Worm (Caenorhabditis elegans) whole organism, L1 larva: ENCODE data around the gene C25E10.5.

Experiments
- elt-2 ChIP-seq: sonication (generic microtip); optimal IDR thresholded peaks from 2 replicates; lab custom pipeline; 2016; ENCODE audit warnings: missing genetic modification characterization, mild to moderate bottlenecking, inconsistent platforms, missing compliant biosample characterization, missing genetic modification reagents
- nhr-11 ChIP-seq: fragments of 150-350 bp; optimal IDR thresholded peaks from 2 replicates; lab custom pipeline; 2014; ENCODE audit warnings: missing biosample characterization, missing genetic modification characterization
- pqm-1 ChIP-seq: sonication (generic microtip); optimal IDR thresholded peaks from 3 replicates; lab custom pipeline; 2017; ENCODE audit warnings: missing biosample characterization, missing genetic modification characterization
- snu-23 ChIP-seq: sonication (generic microtip); optimal IDR thresholded peaks from 2 replicates; lab custom pipeline; 2016; ENCODE audit warnings: missing genetic modification characterization, missing compliant biosample characterization

DNA sequence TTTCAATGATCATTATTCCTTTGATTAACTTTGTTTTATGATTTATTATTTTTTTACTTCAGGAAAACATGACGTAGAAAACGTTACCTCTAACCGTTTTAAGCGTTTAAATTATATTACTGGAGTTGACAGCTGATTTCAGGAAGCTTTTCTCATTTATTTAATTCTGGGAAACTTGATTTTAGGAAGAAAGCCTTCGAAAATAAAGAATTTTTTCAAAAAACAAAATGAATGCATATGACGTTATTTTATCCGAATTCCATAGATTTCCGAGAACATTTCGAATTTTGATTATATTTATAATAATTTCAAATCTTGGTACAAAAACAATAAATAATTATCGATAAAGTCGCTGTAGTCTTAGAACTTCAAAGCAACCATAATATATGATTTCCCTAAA, 18.9 kb downstream of the C25E10.5 start:
- TF ChIP-seq elt-2 (tag; lab: Kevin White, UChicago) (no peak), pqm-1 (no peak), nhr-11 (tag; lab: Kevin White, UChicago) (no peak), snu-23 (GFP tag; lab: Kevin White, UChicago) (no peak)
